Fruit fly (Drosophila melanogaster) whole organism, embryonic: ENCODE results near the gene Sqor.

Source experiments
- Adf1 ChIP-seq: fragments of 200-800 bp; sonication (Bioruptor generic); IDR thresholded peaks from 2 replicates; pipeline ENCODE4 v1.3.6; 2022; ENCODE audit warnings: missing biosample characterization, missing genetic modification characterization
- CG10274 ChIP-seq: fragments of 200-800 bp; sonication (Bioruptor generic); optimal IDR thresholded peaks from 3 replicates; lab custom pipeline; 2017; ENCODE audit warnings: missing biosample characterization, mild to moderate bottlenecking, missing genetic modification characterization
- CG10462 ChIP-seq: fragments of 200-800 bp; sonication (Bioruptor generic); optimal IDR thresholded peaks from 2 replicates; lab custom pipeline; 2016; ENCODE audit warnings: missing biosample characterization, missing genetic modification characterization
- CG10543 ChIP-seq: fragments of 200-800 bp; sonication (Bioruptor generic); optimal IDR thresholded peaks from 3 replicates; lab custom pipeline; 2017; ENCODE audit warnings: missing biosample characterization, mild to moderate bottlenecking, missing genetic modification characterization, moderate library complexity
- CG10565 ChIP-seq: fragments of 200-800 bp; sonication (Bioruptor generic); optimal IDR thresholded peaks from 3 replicates; lab custom pipeline; 2016; ENCODE audit warnings: missing biosample characterization, mild to moderate bottlenecking, missing genetic modification characterization
- CG12236 ChIP-seq: fragments of 200-800 bp; sonication (Bioruptor generic); optimal IDR thresholded peaks from 2 replicates; lab custom pipeline; 2016; ENCODE audit warnings: missing biosample characterization, missing genetic modification characterization
- CG17186 ChIP-seq: fragments of 200-800 bp; sonication (Bioruptor generic); optimal IDR thresholded peaks from 3 replicates; lab custom pipeline; 2017; ENCODE audit warnings: missing biosample characterization, missing genetic modification reagents, missing genetic modification characterization
- CG2202 ChIP-seq: fragments of 200-800 bp; sonication (Bioruptor generic); optimal IDR thresholded peaks from 2 replicates; lab custom pipeline; 2018; ENCODE audit warnings: missing biosample characterization, mild to moderate bottlenecking, missing genetic modification characterization
- CG2875 ChIP-seq: fragments of 200-800 bp; sonication (Bioruptor generic); optimal IDR thresholded peaks from 2 replicates; lab custom pipeline; 2017; ENCODE audit warnings: missing biosample characterization, mild to moderate bottlenecking, missing genetic modification characterization, missing genetic modification reagents
- CG31224 ChIP-seq: fragments of 200-800 bp; sonication (Bioruptor generic); IDR thresholded peaks from 2 replicates; pipeline ENCODE4 v1.3.6; 2022; ENCODE audit warnings: missing biosample characterization, missing genetic modification characterization
- CG31441 ChIP-seq: fragments of 200-800 bp; sonication (Bioruptor generic); IDR thresholded peaks from 2 replicates; pipeline ENCODE4 v1.3.6; 2022; ENCODE audit warnings: missing biosample characterization, missing genetic modification characterization
- CG33213 ChIP-seq: fragments of 200-800 bp; sonication (Bioruptor generic); optimal IDR thresholded peaks from 3 replicates; lab custom pipeline; 2016; ENCODE audit warnings: missing biosample characterization, missing genetic modification characterization
- CG4360 ChIP-seq: fragments of 200-800 bp; sonication (Bioruptor generic); IDR thresholded peaks from 2 replicates; pipeline ENCODE4 v1.3.6; 2022; ENCODE audit warnings: missing biosample characterization, missing genetic modification characterization
- CG6175 ChIP-seq: fragments of 200-800 bp; sonication (Bioruptor generic); IDR thresholded peaks from 3 replicates; pipeline ENCODE4 v1.3.6; 2022; ENCODE audit warnings: missing biosample characterization, missing genetic modification characterization
- CG6791 ChIP-seq: fragments of 200-800 bp; sonication (Bioruptor generic); IDR thresholded peaks from 3 replicates; pipeline ENCODE4 v1.3.6; 2022; ENCODE audit warnings: missing biosample characterization, missing genetic modification characterization; ENCODE audit not compliant: partially characterized antibody
- CG7556 ChIP-seq: fragments of 200-800 bp; sonication (Bioruptor generic); optimal IDR thresholded peaks from 2 replicates; lab custom pipeline; 2017; ENCODE audit warnings: missing biosample characterization, mild to moderate bottlenecking, missing genetic modification characterization
- CG7745 ChIP-seq: fragments of 200-800 bp; sonication (Bioruptor generic); optimal IDR thresholded peaks from 2 replicates; lab custom pipeline; 2018; ENCODE audit warnings: missing biosample characterization, mild to moderate bottlenecking, missing genetic modification characterization, moderate library complexity
- CG7987 ChIP-seq: fragments of 200-800 bp; sonication (Bioruptor generic); optimal IDR thresholded peaks from 2 replicates; lab custom pipeline; 2018; ENCODE audit warnings: missing biosample characterization, mild to moderate bottlenecking, missing genetic modification characterization, moderate library complexity
- CG8281 ChIP-seq: fragments of 200-800 bp; sonication (Bioruptor generic); optimal IDR thresholded peaks from 2 replicates; lab custom pipeline; 2018; ENCODE audit warnings: missing biosample characterization, mild to moderate bottlenecking, missing genetic modification characterization, moderate library complexity
- CG9609 ChIP-seq: fragments of 200-800 bp; sonication (Bioruptor generic); optimal IDR thresholded peaks from 3 replicates; lab custom pipeline; 2016; ENCODE audit warnings: missing biosample characterization, missing genetic modification characterization
- D ChIP-seq, 2 experiments: fragments of 200-800 bp in 1 of 2; fragments of >200 bp in 1 of 2; sonication (Bioruptor generic) in 1 of 2; optimal IDR thresholded peaks; 2 replicates in 1 of 2; 3 replicates in 1 of 2; lab custom pipeline; 2017; ENCODE audit warnings: mild to moderate bottlenecking in 1 of 2, missing biosample characterization in 1 of 2, missing genetic modification characterization in 1 of 2, missing genetic modification reagents in 1 of 2
- Dfd ChIP-seq, 2 experiments: fragments of >200 bp; optimal IDR thresholded peaks; 2 replicates each; lab custom pipeline; 2017; ENCODE audit warnings: missing biosample characterization in 2 of 2, missing genetic modification characterization in 2 of 2
- Gsc ChIP-seq: fragments of 200-800 bp; sonication (Bioruptor generic); IDR thresholded peaks from 2 replicates; pipeline ENCODE4 v1.3.6; 2022; ENCODE audit warnings: missing biosample characterization, missing genetic modification characterization
- HmgZ ChIP-seq: fragments of 200-800 bp; sonication (Bioruptor generic); optimal IDR thresholded peaks from 2 replicates; lab custom pipeline; 2018; ENCODE audit warnings: missing biosample characterization, mild to moderate bottlenecking, missing genetic modification characterization
- Hr3 ChIP-seq: fragments of 200-800 bp; sonication (Bioruptor generic); optimal IDR thresholded peaks from 3 replicates; lab custom pipeline; 2016; ENCODE audit warnings: missing biosample characterization, missing genetic modification characterization
- MESR4 ChIP-seq: fragments of 200-800 bp; sonication (Bioruptor generic); optimal IDR thresholded peaks from 2 replicates; lab custom pipeline; 2018; ENCODE audit warnings: missing biosample characterization, mild to moderate bottlenecking, missing genetic modification characterization, moderate library complexity
- Max ChIP-seq: fragments of 200-800 bp; sonication (Bioruptor generic); optimal IDR thresholded peaks from 2 replicates; lab custom pipeline; 2016; ENCODE audit warnings: missing biosample characterization, mild to moderate bottlenecking, missing genetic modification characterization
- Spps ChIP-seq: fragments of 200-800 bp; sonication (Bioruptor generic); optimal IDR thresholded peaks from 2 replicates; lab custom pipeline; 2018; ENCODE audit warnings: missing biosample characterization, mild to moderate bottlenecking, missing genetic modification characterization
- Trl ChIP-seq, 3 experiments: fragments of >200 bp in 2 of 3; fragments of 200-800 bp in 1 of 3; sonication (Bioruptor generic) in 1 of 3; optimal IDR thresholded peaks; 2 replicates in 1 of 3; 3 replicates in 2 of 3; lab custom pipeline; 2016 to 2017; ENCODE audit warnings: missing biosample characterization in 1 of 3, missing genetic modification characterization in 1 of 3
- ap ChIP-seq: fragments of 200-800 bp; sonication (Bioruptor generic); IDR thresholded peaks from 2 replicates; pipeline ENCODE4 v1.3.6; 2022; ENCODE audit warnings: missing biosample characterization, missing genetic modification characterization
- bowl ChIP-seq: fragments of 200-800 bp; sonication (Bioruptor generic); IDR thresholded peaks from 2 replicates; pipeline ENCODE4 v1.3.6; 2022; ENCODE audit warnings: missing biosample characterization, missing genetic modification characterization
- crc ChIP-seq: fragments of 200-800 bp; sonication (Bioruptor generic); optimal IDR thresholded peaks from 2 replicates; lab custom pipeline; 2016; ENCODE audit warnings: missing biosample characterization, missing genetic modification characterization
- cwo ChIP-seq: fragments of 200-800 bp; sonication (Bioruptor generic); optimal IDR thresholded peaks from 3 replicates; lab custom pipeline; 2017; ENCODE audit warnings: missing biosample characterization, missing genetic modification characterization, mild to moderate bottlenecking, moderate library complexity, missing genetic modification reagents
- dpn ChIP-seq, 2 experiments: fragments of 200-800 bp; sonication (Bioruptor generic); optimal IDR thresholded peaks; 3 replicates each; lab custom pipeline; 2016; ENCODE audit warnings: missing biosample characterization in 2 of 2, missing genetic modification characterization in 2 of 2
- exex ChIP-seq: fragments of 200-800 bp; sonication (Bioruptor generic); optimal IDR thresholded peaks from 4 replicates; lab custom pipeline; 2018; ENCODE audit warnings: missing biosample characterization, mild to moderate bottlenecking, missing genetic modification characterization, moderate library complexity
- fd96Cb ChIP-seq: fragments of 200-800 bp; sonication (Bioruptor generic); optimal IDR thresholded peaks from 2 replicates; lab custom pipeline; 2018; ENCODE audit warnings: missing biosample characterization, mild to moderate bottlenecking, missing genetic modification characterization, moderate library complexity
- fru ChIP-seq: fragments of >200 bp; optimal IDR thresholded peaks from 2 replicates; lab custom pipeline; 2017
- gem ChIP-seq: fragments of 200-800 bp; sonication (Bioruptor generic); optimal IDR thresholded peaks from 2 replicates; lab custom pipeline; 2019; ENCODE audit warnings: missing biosample characterization, mild to moderate bottlenecking, missing genetic modification characterization, moderate library complexity
- gfzf ChIP-seq: fragments of 200-800 bp; sonication (Bioruptor generic); optimal IDR thresholded peaks from 2 replicates; lab custom pipeline; 2016; ENCODE audit warnings: missing biosample characterization, mild to moderate bottlenecking, missing genetic modification characterization, moderate library complexity
- hkb ChIP-seq, 2 experiments: fragments of 200-800 bp in 1 of 2; fragments of >200 bp in 1 of 2; sonication (Bioruptor generic) in 1 of 2; IDR thresholded peaks in 1 of 2; optimal IDR thresholded peaks in 1 of 2; 2 replicates each; pipeline versions ENCODE4 v1.3.6 to Lab custom; 2017 to 2022; ENCODE audit warnings: missing biosample characterization in 1 of 2, missing genetic modification characterization in 1 of 2
- lab ChIP-seq: fragments of 200-800 bp; sonication (Bioruptor generic); optimal IDR thresholded peaks from 3 replicates; lab custom pipeline; 2017; ENCODE audit warnings: missing biosample characterization, missing genetic modification characterization, mild to moderate bottlenecking, moderate library complexity, missing genetic modification reagents
- lov ChIP-seq, 2 experiments: fragments of 200-800 bp in 1 of 2; fragments of >200 bp in 1 of 2; sonication (Bioruptor generic) in 1 of 2; IDR thresholded peaks in 1 of 2; optimal IDR thresholded peaks in 1 of 2; 2 replicates in 1 of 2; 3 replicates in 1 of 2; pipeline versions ENCODE4 v1.3.6 to Lab custom; 2017 to 2022; ENCODE audit warnings: missing biosample characterization in 1 of 2, missing genetic modification characterization in 1 of 2
- org-1 ChIP-seq: fragments of 200-800 bp; sonication (Bioruptor generic); optimal IDR thresholded peaks from 2 replicates; lab custom pipeline; 2017; ENCODE audit warnings: missing biosample characterization, missing genetic modification characterization
- prd ChIP-seq, 3 experiments: fragments of >200 bp in 2 of 3; fragments of 200-800 bp in 1 of 3; sonication (Bioruptor generic) in 1 of 3; optimal IDR thresholded peaks in 2 of 3; IDR thresholded peaks in 1 of 3; 2 replicates in 2 of 3; 3 replicates in 1 of 3; pipeline versions ENCODE4 v1.3.6 to Lab custom; 2017 to 2022; ENCODE audit warnings: missing biosample characterization in 1 of 3, missing genetic modification characterization in 1 of 3
- so ChIP-seq: fragments of 200-800 bp; sonication (Bioruptor generic); IDR thresholded peaks from 3 replicates; pipeline ENCODE4 v1.3.6; 2022; ENCODE audit warnings: missing biosample characterization, missing genetic modification characterization
- stc ChIP-seq: fragments of 200-800 bp; sonication (Bioruptor generic); IDR thresholded peaks from 2 replicates; pipeline ENCODE4 v1.3.6; 2022; ENCODE audit warnings: missing biosample characterization, missing genetic modification characterization
- zf30C ChIP-seq: fragments of 200-800 bp; sonication (Bioruptor generic); optimal IDR thresholded peaks from 3 replicates; lab custom pipeline; 2018; ENCODE audit warnings: missing biosample characterization, mild to moderate bottlenecking, missing genetic modification characterization
- zfh1 ChIP-seq: fragments of 200-800 bp; sonication (Bioruptor generic); IDR thresholded peaks from 3 replicates; pipeline ENCODE4 v1.3.6; 2022; ENCODE audit warnings: missing biosample characterization, missing genetic modification characterization

Sqor gene

dm6 chr3L:4269920-4270319 is 29.9 kb downstream of the Sqor start (continued):
- no peak for TF ChIP-seq CG10565 (GFP tag; lab: Kevin White, UChicago)
- no peak for TF ChIP-seq Trl (optimal IDR thresholded peaks at IDR 0.05; lab: Kevin White, UChicago)
- no peak for TF ChIP-seq Trl (GFP tag; optimal IDR thresholded peaks at IDR 0.05; lab: Kevin White, UChicago)
- TF ChIP-seq lab: peak; percentile 77
- TF ChIP-seq CG7745 (tag; lab: Kevin White, UChicago): no peak
- TF ChIP-seq CG10543: peak; percentile 24
- no peak for TF ChIP-seq CG12236 (GFP tag; lab: Kevin White, UChicago)
- TF ChIP-seq CG10462 (GFP tag; lab: Kevin White, UChicago): no peak
- no peak for TF ChIP-seq CG4360 (GFP tag; lab: Robert Waterston, UW)
- TF ChIP-seq CG31224 (GFP tag; lab: Robert Waterston, UW): peak; percentile 20; the same call in 1 of the 2 replicates
- TF ChIP-seq crc (GFP tag; lab: Kevin White, UChicago): no peak
- TF ChIP-seq dpn (GFP tag; optimal IDR thresholded peaks at IDR 0.05; lab: Kevin White, UChicago): peak in 1 of 2 experiments; percentile 40
- peak; percentile 52 for TF ChIP-seq Spps (tag; lab: Kevin White, UChicago)
- TF ChIP-seq CG7987 (GFP tag; lab: Kevin White, UChicago): no peak
- no peak for TF ChIP-seq lov (optimal IDR thresholded peaks at IDR 0.05; lab: Kevin White, UChicago)
- TF ChIP-seq lov (GFP tag; IDR thresholded peaks at IDR 0.05; lab: Robert Waterston, UW): no peak
- TF ChIP-seq cwo (GFP tag; lab: Kevin White, UChicago): peak; percentile 68
- TF ChIP-seq MESR4 (GFP tag; lab: Kevin White, UChicago): no peak
- TF ChIP-seq gem (tag; lab: Kevin White, UChicago): peak; percentile 84
- no peak for TF ChIP-seq zf30C (GFP tag; lab: Kevin White, UChicago)
- no peak for TF ChIP-seq gfzf (GFP tag; lab: Kevin White, UChicago)
- TF ChIP-seq D (optimal IDR thresholded peaks at IDR 0.05; lab: Kevin White, UChicago): no peak
- TF ChIP-seq D (GFP tag; optimal IDR thresholded peaks at IDR 0.05; lab: Kevin White, UChicago): peak; percentile 71
- no peak for TF ChIP-seq CG9609 (GFP tag; lab: Kevin White, UChicago)
- TF ChIP-seq exex (tag; lab: Kevin White, UChicago): peak; percentile 1
- peak; percentile 40 for TF ChIP-seq Max (GFP tag; lab: Kevin White, UChicago)
- no peak for TF ChIP-seq prd (optimal IDR thresholded peaks at IDR 0.05; lab: Kevin White, UChicago)
- TF ChIP-seq prd (GFP tag; IDR thresholded peaks at IDR 0.05; lab: Robert Waterston, UW): peak; percentile 66; the same call in 2 of the 3 replicates
- peak; percentile 16 for TF ChIP-seq CG2875 (GFP tag; lab: Kevin White, UChicago)
- TF ChIP-seq Gsc (GFP tag; lab: Robert Waterston, UW): no peak
- no peak for TF ChIP-seq fru
- peak; percentile 66 for TF ChIP-seq Hr3
- TF ChIP-seq CG10274 (GFP tag; lab: Kevin White, UChicago): no peak
- TF ChIP-seq HmgZ (tag; lab: Kevin White, UChicago): peak; percentile 44
- no peak for TF ChIP-seq CG33213 (GFP tag; lab: Kevin White, UChicago)
- 0 out of 3 replicates have a peak, but pooled peaks have one; percentile 15 for TF ChIP-seq CG6791 (GFP tag; lab: Robert Waterston, UW)
- peak; percentile 59; the same call in 2 of the 3 replicates for TF ChIP-seq so (GFP tag; lab: Robert Waterston, UW)
- TF ChIP-seq CG6175 (GFP tag; lab: Robert Waterston, UW): no peak
- TF ChIP-seq Dfd (GFP tag; optimal IDR thresholded peaks at IDR 0.05; lab: Kevin White, UChicago): no peak
- TF ChIP-seq org-1 (GFP tag; lab: Kevin White, UChicago): peak; percentile 71
- peak; percentile 78 for TF ChIP-seq CG7556 (GFP tag; lab: Kevin White, UChicago)
- peak; percentile 86 for TF ChIP-seq CG31441 (GFP tag; lab: Robert Waterston, UW)
- TF ChIP-seq CG17186 (GFP tag; lab: Kevin White, UChicago): no peak
- no peak for TF ChIP-seq Adf1 (GFP tag; lab: Robert Waterston, UW)
- no peak for TF ChIP-seq bowl (GFP tag; lab: Robert Waterston, UW)
- TF ChIP-seq fd96Cb: peak; percentile 72
- peak; percentile 40 for TF ChIP-seq CG8281 (tag; lab: Kevin White, UChicago)
- peak; percentile 52; the same call in 1 of the 3 replicates for TF ChIP-seq zfh1
- no peak for TF ChIP-seq hkb (optimal IDR thresholded peaks at IDR 0.05; lab: Kevin White, UChicago)
- TF ChIP-seq hkb (GFP tag; IDR thresholded peaks at IDR 0.05; lab: Robert Waterston, UW): peak; percentile 84
- TF ChIP-seq ap (GFP tag; lab: Robert Waterston, UW): peak; percentile 53
- TF ChIP-seq CG2202 (tag; lab: Kevin White, UChicago): peak; percentile 52
- TF ChIP-seq stc (GFP tag; lab: Robert Waterston, UW): peak; percentile 74
